Fruit fly (Drosophila melanogaster) whole organism, embryonic: ENCODE measurements around the gene CG4456.
A peak's percentile ranks its signal among the peaks of the same experiment; 100 is the strongest.

Experiments
- Aef1 ChIP-seq: fragments of 200-800 bp; sonication (Bioruptor generic); IDR thresholded peaks from 3 replicates; pipeline ENCODE4 v1.3.6; 2022; ENCODE audit warnings: missing biosample characterization, missing genetic modification characterization
- B-H2 ChIP-seq: fragments of 200-800 bp; sonication (Bioruptor generic); optimal IDR thresholded peaks from 2 replicates; lab custom pipeline; 2018; ENCODE audit warnings: missing biosample characterization, mild to moderate bottlenecking, missing genetic modification characterization
- BEAF-32 ChIP-seq: fragments of 200-800 bp; sonication (Bioruptor generic); optimal IDR thresholded peaks from 3 replicates; lab custom pipeline; 2017; ENCODE audit warnings: missing biosample characterization, missing genetic modification characterization, mild to moderate bottlenecking, moderate library complexity, missing genetic modification reagents
- CG10147 ChIP-seq: fragments of 200-800 bp; sonication (Bioruptor generic); optimal IDR thresholded peaks from 2 replicates; lab custom pipeline; 2019; ENCODE audit warnings: missing biosample characterization, mild to moderate bottlenecking, missing genetic modification characterization, moderate library complexity
- CG10462 ChIP-seq: fragments of 200-800 bp; sonication (Bioruptor generic); optimal IDR thresholded peaks from 2 replicates; lab custom pipeline; 2016; ENCODE audit warnings: missing biosample characterization, missing genetic modification characterization
- CG11085 ChIP-seq: fragments of 200-800 bp; sonication (Bioruptor generic); IDR thresholded peaks from 2 replicates; pipeline ENCODE4 v1.3.6; 2022; ENCODE audit warnings: missing biosample characterization, missing genetic modification characterization
- CG13624 ChIP-seq: fragments of 200-800 bp; sonication (Bioruptor generic); optimal IDR thresholded peaks from 2 replicates; lab custom pipeline; 2016; ENCODE audit warnings: missing biosample characterization, missing genetic modification characterization
- CG15514 ChIP-seq: fragments of 200-800 bp; sonication (Bioruptor generic); optimal IDR thresholded peaks from 3 replicates; lab custom pipeline; 2017; ENCODE audit warnings: missing biosample characterization, missing genetic modification characterization, mild to moderate bottlenecking, moderate library complexity, missing genetic modification reagents
- CG15601 ChIP-seq: fragments of 200-800 bp; sonication (Bioruptor generic); optimal IDR thresholded peaks from 3 replicates; lab custom pipeline; 2019; ENCODE audit warnings: missing biosample characterization, mild to moderate bottlenecking, missing genetic modification characterization, moderate library complexity
- CG18262 ChIP-seq: fragments of 200-800 bp; optimal IDR thresholded peaks from 3 replicates; lab custom pipeline; 2019; ENCODE audit warnings: missing biosample characterization, mild to moderate bottlenecking, missing genetic modification characterization, moderate library complexity
- CG18599 ChIP-seq: fragments of 200-800 bp; sonication (Bioruptor generic); optimal IDR thresholded peaks from 3 replicates; lab custom pipeline; 2017; ENCODE audit warnings: missing biosample characterization, missing genetic modification characterization, mild to moderate bottlenecking, moderate library complexity, missing genetic modification reagents
- CG31365 ChIP-seq: fragments of 200-800 bp; sonication (Bioruptor generic); optimal IDR thresholded peaks from 2 replicates; lab custom pipeline; 2018; ENCODE audit warnings: missing biosample characterization, mild to moderate bottlenecking, missing genetic modification characterization
- CG32532 ChIP-seq: fragments of 200-800 bp; sonication (Bioruptor generic); IDR thresholded peaks from 2 replicates; pipeline ENCODE4 v1.3.6; 2022; ENCODE audit warnings: missing biosample characterization, missing genetic modification characterization
- CG32767 ChIP-seq: fragments of 200-800 bp; sonication (Bioruptor generic); IDR thresholded peaks from 2 replicates; pipeline ENCODE4 v1.3.6; 2022; ENCODE audit warnings: missing biosample characterization, missing genetic modification characterization
- CG4820 ChIP-seq: fragments of 200-800 bp; sonication (Bioruptor generic); optimal IDR thresholded peaks from 3 replicates; lab custom pipeline; 2016; ENCODE audit warnings: missing biosample characterization, missing genetic modification characterization
- CG6175 ChIP-seq: fragments of 200-800 bp; sonication (Bioruptor generic); IDR thresholded peaks from 3 replicates; pipeline ENCODE4 v1.3.6; 2022; ENCODE audit warnings: missing biosample characterization, missing genetic modification characterization
- CG6654 ChIP-seq: fragments of 200-800 bp; sonication (Bioruptor generic); optimal IDR thresholded peaks from 2 replicates; lab custom pipeline; 2017; ENCODE audit warnings: missing biosample characterization, mild to moderate bottlenecking, missing genetic modification characterization
- CG8388 ChIP-seq: fragments of 200-800 bp; sonication (Bioruptor generic); optimal IDR thresholded peaks from 2 replicates; lab custom pipeline; 2019; ENCODE audit warnings: missing biosample characterization, mild to moderate bottlenecking, missing genetic modification characterization, moderate library complexity
- Chrac-16 ChIP-seq: fragments of 200-800 bp; sonication (Bioruptor generic); optimal IDR thresholded peaks from 3 replicates; lab custom pipeline; 2016; ENCODE audit warnings: missing biosample characterization, missing genetic modification characterization
- Dp ChIP-seq: fragments of 200-800 bp; sonication (Bioruptor generic); optimal IDR thresholded peaks from 2 replicates; lab custom pipeline; 2018; ENCODE audit warnings: missing biosample characterization, mild to moderate bottlenecking, missing genetic modification characterization, moderate library complexity
- Dref ChIP-seq: fragments of 200-800 bp; sonication (Bioruptor generic); IDR thresholded peaks from 2 replicates; pipeline ENCODE4 v1.3.6; 2022; ENCODE audit warnings: missing biosample characterization, missing genetic modification characterization
- H2.0 ChIP-seq: fragments of 200-800 bp; sonication (Bioruptor generic); IDR thresholded peaks from 2 replicates; pipeline ENCODE4 v1.3.6; 2022; ENCODE audit warnings: missing biosample characterization, missing genetic modification characterization
- Hr51 ChIP-seq, 2 experiments: fragments of 200-800 bp; sonication (Bioruptor generic); optimal IDR thresholded peaks; 2 replicates in 1 of 2; 3 replicates in 1 of 2; lab custom pipeline; 2016 to 2018; ENCODE audit warnings: missing biosample characterization in 2 of 2, missing genetic modification characterization in 2 of 2, mild to moderate bottlenecking in 1 of 2, moderate library complexity in 1 of 2
- Med ChIP-seq: fragments of 200-800 bp; sonication (Bioruptor generic); peaks from one replicate; lab custom pipeline; 2016; ENCODE audit warnings: missing biosample characterization, missing genetic modification characterization, mild to moderate bottlenecking, inconsistent platforms, moderate library complexity
- NFAT ChIP-seq: fragments of 200-800 bp; sonication (Bioruptor generic); IDR thresholded peaks from 2 replicates; pipeline ENCODE4 v1.3.6; 2022; ENCODE audit warnings: missing biosample characterization, missing genetic modification characterization
- NfI ChIP-seq: fragments of 200-800 bp; sonication (Bioruptor generic); optimal IDR thresholded peaks from 3 replicates; lab custom pipeline; 2018; ENCODE audit warnings: missing biosample characterization, mild to moderate bottlenecking, missing genetic modification characterization, moderate library complexity
- Xrp1 ChIP-seq: fragments of 200-800 bp; sonication (Bioruptor generic); IDR thresholded peaks from 2 replicates; pipeline ENCODE4 v1.3.6; 2022; ENCODE audit warnings: missing biosample characterization, missing genetic modification characterization
- YL-1 ChIP-seq: fragments of 200-800 bp; sonication (Bioruptor generic); optimal IDR thresholded peaks from 3 replicates; lab custom pipeline; 2017; ENCODE audit warnings: missing biosample characterization, mild to moderate bottlenecking, missing genetic modification characterization
- abd-A ChIP-seq: fragments of 200-800 bp; sonication (Bioruptor generic); optimal IDR thresholded peaks from 3 replicates; lab custom pipeline; 2019; ENCODE audit warnings: missing biosample characterization, mild to moderate bottlenecking, missing genetic modification characterization, moderate library complexity
- ash1 ChIP-seq: fragments of 200-800 bp; sonication (Bioruptor generic); optimal IDR thresholded peaks from 2 replicates; lab custom pipeline; 2018; ENCODE audit warnings: missing biosample characterization, mild to moderate bottlenecking, missing genetic modification characterization
- az2 ChIP-seq: fragments of 200-800 bp; sonication (Bioruptor generic); optimal IDR thresholded peaks from 3 replicates; lab custom pipeline; 2016; ENCODE audit warnings: missing biosample characterization, missing genetic modification characterization
- bbx ChIP-seq: fragments of 200-800 bp; sonication (Bioruptor generic); IDR thresholded peaks from 2 replicates; pipeline ENCODE4 v1.3.6; 2022; ENCODE audit warnings: missing biosample characterization, missing genetic modification characterization; ENCODE audit not compliant: partially characterized antibody
- corto ChIP-seq: fragments of 200-800 bp; sonication (Bioruptor generic); optimal IDR thresholded peaks from 2 replicates; lab custom pipeline; 2016; ENCODE audit warnings: missing biosample characterization, mild to moderate bottlenecking, missing genetic modification characterization, moderate library complexity
- cwo ChIP-seq: fragments of 200-800 bp; sonication (Bioruptor generic); optimal IDR thresholded peaks from 3 replicates; lab custom pipeline; 2017; ENCODE audit warnings: missing biosample characterization, missing genetic modification characterization, mild to moderate bottlenecking, moderate library complexity, missing genetic modification reagents
- exex ChIP-seq: fragments of 200-800 bp; sonication (Bioruptor generic); optimal IDR thresholded peaks from 4 replicates; lab custom pipeline; 2018; ENCODE audit warnings: missing biosample characterization, mild to moderate bottlenecking, missing genetic modification characterization, moderate library complexity
- gem ChIP-seq: fragments of 200-800 bp; sonication (Bioruptor generic); optimal IDR thresholded peaks from 2 replicates; lab custom pipeline; 2019; ENCODE audit warnings: missing biosample characterization, mild to moderate bottlenecking, missing genetic modification characterization, moderate library complexity
- grau ChIP-seq: fragments of 200-800 bp; optimal IDR thresholded peaks from 3 replicates; lab custom pipeline; 2019; ENCODE audit warnings: missing biosample characterization, mild to moderate bottlenecking, missing genetic modification characterization, moderate library complexity
- gsb-n ChIP-seq: fragments of 200-800 bp; sonication (Bioruptor generic); optimal IDR thresholded peaks from 3 replicates; lab custom pipeline; 2018; ENCODE audit warnings: missing biosample characterization, mild to moderate bottlenecking, missing genetic modification characterization
- hbn ChIP-seq: fragments of 200-800 bp; sonication (Bioruptor generic); IDR thresholded peaks from 2 replicates; pipeline ENCODE4 v1.3.6; 2022; ENCODE audit warnings: missing biosample characterization, missing genetic modification characterization; ENCODE audit not compliant: partially characterized antibody
- hkb ChIP-seq, 2 experiments: fragments of 200-800 bp in 1 of 2; fragments of >200 bp in 1 of 2; sonication (Bioruptor generic) in 1 of 2; IDR thresholded peaks in 1 of 2; optimal IDR thresholded peaks in 1 of 2; 2 replicates each; pipeline versions ENCODE4 v1.3.6 to Lab custom; 2017 to 2022; ENCODE audit warnings: missing biosample characterization in 1 of 2, missing genetic modification characterization in 1 of 2
- lmd ChIP-seq: fragments of 200-800 bp; sonication (Bioruptor generic); IDR thresholded peaks from 2 replicates; pipeline ENCODE4 v1.3.6; 2022; ENCODE audit warnings: missing biosample characterization, missing genetic modification characterization
- mam ChIP-seq: fragments of 200-800 bp; sonication (Bioruptor generic); optimal IDR thresholded peaks from 3 replicates; lab custom pipeline; 2016; ENCODE audit warnings: missing biosample characterization, missing genetic modification characterization
- pho ChIP-seq: fragments of 200-800 bp; sonication (Bioruptor generic); optimal IDR thresholded peaks from 2 replicates; lab custom pipeline; 2016; ENCODE audit warnings: missing biosample characterization, missing genetic modification characterization
- row ChIP-seq: fragments of 200-800 bp; sonication (Bioruptor generic); IDR thresholded peaks from 3 replicates; pipeline ENCODE4 v1.3.6; 2022; ENCODE audit warnings: missing biosample characterization, missing genetic modification characterization
- sens ChIP-seq: fragments of 200-800 bp; sonication (Bioruptor generic); peaks from one replicate; lab custom pipeline; 2016; ENCODE audit warnings: missing biosample characterization, missing genetic modification characterization
- sisA ChIP-seq: fragments of 200-800 bp; sonication (Bioruptor generic); IDR thresholded peaks from 2 replicates; pipeline ENCODE4 v1.3.6; 2022; ENCODE audit warnings: missing biosample characterization, missing genetic modification characterization
- sob ChIP-seq: fragments of 200-800 bp; sonication (Bioruptor generic); IDR thresholded peaks from 2 replicates; pipeline ENCODE4 v1.3.6; 2022; ENCODE audit warnings: missing biosample characterization, missing genetic modification characterization
- unpg ChIP-seq: fragments of 200-800 bp; sonication (Bioruptor generic); optimal IDR thresholded peaks from 3 replicates; lab custom pipeline; 2018; ENCODE audit warnings: missing biosample characterization, mild to moderate bottlenecking, missing genetic modification characterization, moderate library complexity
- vvl ChIP-seq: fragments of 200-800 bp; sonication (Bioruptor generic); IDR thresholded peaks from 2 replicates; pipeline ENCODE4 v1.3.6; 2022; ENCODE audit warnings: missing biosample characterization, missing genetic modification characterization

Gene CG4456

dm6 chr3L:9370907-9371365 lies 1.6 kb upstream of the CG4456 start, which contains the start of gene Fdx1 (continued):
- TF ChIP-seq exex (tag; lab: Kevin White, UChicago) = peak; percentile 32
- no peak for TF ChIP-seq corto (GFP tag; lab: Kevin White, UChicago)
- TF ChIP-seq CG31365 (tag; lab: Kevin White, UChicago) = no peak
- peak; percentile 64 for TF ChIP-seq CG15514 (GFP tag; lab: Kevin White, UChicago)
- peak; percentile 20; the same call in 1 of the 2 replicates for TF ChIP-seq vvl (GFP tag; lab: Robert Waterston, UW)
- TF ChIP-seq Dp (GFP tag; lab: Kevin White, UChicago) = peak; percentile 85
- TF ChIP-seq cwo (GFP tag; lab: Kevin White, UChicago) = peak; percentile 4
- TF ChIP-seq Dref (GFP tag; lab: Robert Waterston, UW) = peak; percentile 66
- TF ChIP-seq grau = peak; percentile 50
- TF ChIP-seq CG32767 (GFP tag; lab: Robert Waterston, UW) = 0 out of 2 replicates have a peak, but pooled peaks have one; percentile 17
- peak; percentile 59; the same call in 1 of the 2 replicates for TF ChIP-seq Xrp1 (GFP tag; lab: Robert Waterston, UW)
- peak; percentile 19 for TF ChIP-seq gsb-n (tag; lab: Kevin White, UChicago)
- peak; percentile 46 for TF ChIP-seq CG10147 (GFP tag; lab: Kevin White, UChicago)
- peak; percentile 47 for TF ChIP-seq CG18599 (GFP tag; lab: Kevin White, UChicago)
- peak; percentile 65 for TF ChIP-seq BEAF-32 (GFP tag; lab: Kevin White, UChicago)
- peak; percentile 48; the same call in 1 of the 2 replicates for TF ChIP-seq bbx (GFP tag; lab: Robert Waterston, UW)
- TF ChIP-seq hbn (GFP tag; lab: Robert Waterston, UW) = peak; percentile 59
- TF ChIP-seq H2.0 (GFP tag; lab: Robert Waterston, UW) = peak; percentile 47; the same call in 1 of the 2 replicates
- TF ChIP-seq CG6175 (GFP tag; lab: Robert Waterston, UW) = no peak
- 0 out of 2 replicates have a peak, but pooled peaks have one; percentile 48 for TF ChIP-seq sob
- peak; percentile 38; the same call in 1 of the 2 replicates for TF ChIP-seq NFAT (GFP tag; lab: Robert Waterston, UW)
- peak; percentile 43 for TF ChIP-seq CG18262
- TF ChIP-seq CG6654 (GFP tag; lab: Kevin White, UChicago) = no peak
- TF ChIP-seq B-H2 = peak; percentile 18
- TF ChIP-seq CG15601 (tag; lab: Kevin White, UChicago) = peak; percentile 54
- TF ChIP-seq CG10462 (GFP tag; lab: Kevin White, UChicago) = no peak
- TF ChIP-seq hkb (optimal IDR thresholded peaks at IDR 0.05; lab: Kevin White, UChicago) = no peak
- TF ChIP-seq hkb (GFP tag; IDR thresholded peaks at IDR 0.05; lab: Robert Waterston, UW) = peak; percentile 63; the same call in 1 of the 2 replicates
- TF ChIP-seq unpg (GFP tag; lab: Kevin White, UChicago) = peak; percentile 44
- no peak for TF ChIP-seq abd-A (tag; lab: Kevin White, UChicago)
- peak; percentile 34 for TF ChIP-seq CG4820
- peak; percentile 23 for TF ChIP-seq Chrac-16 (GFP tag; lab: Kevin White, UChicago)
- peak; percentile 68 for TF ChIP-seq Aef1 (GFP tag; lab: Robert Waterston, UW)
- TF ChIP-seq CG11085 = no peak
- TF ChIP-seq lmd = no peak; the same call in 1 of the 2 replicates
- peak; percentile 66 for TF ChIP-seq Med (GFP tag; lab: Kevin White, UChicago)
- TF ChIP-seq az2 = peak; percentile 35
- TF ChIP-seq CG8388 (GFP tag; lab: Kevin White, UChicago) = peak; percentile 40
- TF ChIP-seq CG13624 = peak; percentile 8
- peak; percentile 75 for TF ChIP-seq sens
- peak; percentile 28 for TF ChIP-seq NfI (GFP tag; lab: Kevin White, UChicago)
- TF ChIP-seq gem = peak; percentile 67
- TF ChIP-seq sisA (GFP tag; lab: Robert Waterston, UW) = no peak
- TF ChIP-seq ash1 (GFP tag; lab: Kevin White, UChicago) = no peak
- peak; percentile 15; the same call in 1 of the 2 replicates for TF ChIP-seq CG32532 (GFP tag; lab: Robert Waterston, UW)
- peak; percentile 84 for TF ChIP-seq row
- peak; percentile 1 for TF ChIP-seq YL-1
- TF ChIP-seq Hr51 (GFP tag; optimal IDR thresholded peaks at IDR 0.05; lab: Kevin White, UChicago) = peak in 1 of 2 experiments; percentile 51
- no peak for TF ChIP-seq pho (GFP tag; lab: Kevin White, UChicago)
- TF ChIP-seq mam (GFP tag; lab: Kevin White, UChicago) = peak; percentile 25
